Worm (Caenorhabditis elegans) whole organism, L4 larva: ENCODE measurements around the gene aakb-2.

Experiments
- D1046.2 ChIP-seq: fragments of 200-800 bp; sonication (Bioruptor generic); IDR thresholded peaks from 2 replicates; pipeline ENCODE4 v1.3.6; 2022; ENCODE audit warnings: missing genetic modification characterization, missing compliant biosample characterization
- F37D6.2 ChIP-seq: sonication (generic microtip); optimal IDR thresholded peaks from 2 replicates; lab custom pipeline; 2016; ENCODE audit warnings: mild to moderate bottlenecking, missing genetic modification characterization, missing compliant biosample characterization
- T26A8.4 ChIP-seq: fragments of 200-800 bp; sonication (Bioruptor generic); IDR thresholded peaks from 2 replicates; pipeline ENCODE4 v1.3.6; 2022; ENCODE audit warnings: missing genetic modification characterization, missing compliant biosample characterization
- Y105C5A.15 ChIP-seq: fragments of 200-800 bp; sonication (Bioruptor generic); IDR thresholded peaks from 2 replicates; pipeline ENCODE4 v1.3.6; 2022; ENCODE audit warnings: missing genetic modification characterization, missing compliant biosample characterization
- Y48G9A.11 ChIP-seq: fragments of 200-800 bp; sonication (Bioruptor generic); IDR thresholded peaks from 2 replicates; pipeline ENCODE4 v1.3.6; 2022; ENCODE audit warnings: missing genetic modification reagents, missing genetic modification characterization, missing compliant biosample characterization
- Y5F2A.4 ChIP-seq: fragments of 200-800 bp; sonication (Bioruptor generic); optimal IDR thresholded peaks from 2 replicates; lab custom pipeline; 2018; ENCODE audit warnings: mild to moderate bottlenecking, missing genetic modification characterization, missing compliant biosample characterization
- ZK546.5 ChIP-seq, 2 experiments: sonication (generic microtip); optimal IDR thresholded peaks; 2 replicates each; lab custom pipeline; 2017; ENCODE audit warnings: missing biosample characterization in 2 of 2, missing genetic modification characterization in 2 of 2
- aha-1 ChIP-seq: fragments of 150-350 bp; peaks from one replicate; lab custom pipeline; 2014; ENCODE audit warnings: missing biosample characterization, missing genetic modification characterization
- aly-2 ChIP-seq: sonication (generic microtip); optimal IDR thresholded peaks from 2 replicates; lab custom pipeline; 2018; ENCODE audit warnings: missing biosample characterization, missing genetic modification characterization
- ceh-32 ChIP-seq: sonication (generic microtip); optimal IDR thresholded peaks from 2 replicates; lab custom pipeline; 2016; ENCODE audit warnings: mild to moderate bottlenecking, missing genetic modification characterization, missing compliant biosample characterization; ENCODE audit not compliant: poor library complexity
- ctbp-1 ChIP-seq: fragments of 200-800 bp; sonication (Bioruptor generic); IDR thresholded peaks from 2 replicates; pipeline ENCODE4 v1.3.6; 2022; ENCODE audit warnings: missing genetic modification reagents, missing genetic modification characterization, missing compliant biosample characterization
- daf-19 ChIP-seq: fragments of 200-800 bp; sonication (Bioruptor generic); conservative IDR thresholded peaks from 2 replicates; pipeline ENCODE4 v1.3.6; 2022; ENCODE audit warnings: missing genetic modification characterization, missing compliant biosample characterization
- dpl-1 ChIP-seq: fragments of 150-350 bp; optimal IDR thresholded peaks from 2 replicates; lab custom pipeline; 2014; ENCODE audit warnings: missing biosample characterization, missing genetic modification reagents, missing genetic modification characterization
- dve-1 ChIP-seq: sonication (generic microtip); optimal IDR thresholded peaks from 2 replicates; lab custom pipeline; 2017; ENCODE audit warnings: antibody characterized with exemption, mild to moderate bottlenecking, missing genetic modification characterization, missing compliant biosample characterization; ENCODE audit not compliant: insufficient read depth
- egl-43 ChIP-seq: fragments of 200-800 bp; sonication (Bioruptor generic); IDR thresholded peaks from 2 replicates; pipeline ENCODE4 v1.3.6; 2022; ENCODE audit warnings: missing genetic modification reagents, missing genetic modification characterization, missing compliant biosample characterization
- fkh-10 ChIP-seq: fragments of 150-350 bp; optimal IDR thresholded peaks from 2 replicates; lab custom pipeline; 2014; ENCODE audit warnings: missing biosample characterization, missing genetic modification reagents, missing genetic modification characterization
- hif-1 ChIP-seq, 2 experiments: sonication (generic microtip); optimal IDR thresholded peaks; 2 replicates each; lab custom pipeline; 2016 to 2017; ENCODE audit warnings: missing compliant biosample characterization in 2 of 2, missing genetic modification characterization in 2 of 2, missing genetic modification reagents in 2 of 2, missing genotype in 2 of 2, mild to moderate bottlenecking in 1 of 2
- hmg-1.1 ChIP-seq: fragments of 200-800 bp; sonication (Bioruptor generic); IDR thresholded peaks from 2 replicates; pipeline ENCODE4 v1.3.6; 2022; ENCODE audit warnings: missing genetic modification reagents, missing genetic modification characterization, missing compliant biosample characterization
- jun-1 ChIP-seq: fragments of 150-350 bp; optimal IDR thresholded peaks from 2 replicates; lab custom pipeline; 2014; ENCODE audit warnings: missing biosample characterization, missing genetic modification reagents, missing genetic modification characterization
- lim-7 ChIP-seq: fragments of 200-800 bp; sonication (Bioruptor generic); IDR thresholded peaks from 2 replicates; pipeline ENCODE4 v1.3.6; 2022; ENCODE audit warnings: missing genetic modification characterization, missing compliant biosample characterization
- lin-1 ChIP-seq: fragments of 200-800 bp; sonication (Bioruptor generic); IDR thresholded peaks from 2 replicates; pipeline ENCODE4 v1.3.6; 2022; ENCODE audit warnings: missing genetic modification reagents, missing genetic modification characterization, missing compliant biosample characterization
- lin-13 ChIP-seq: fragments of 150-350 bp; optimal IDR thresholded peaks from 2 replicates; lab custom pipeline; 2014; ENCODE audit warnings: missing biosample characterization, missing genetic modification reagents, missing genetic modification characterization
- lin-15B ChIP-seq: fragments of 150-350 bp; sonication (generic microtip); optimal IDR thresholded peaks from 3 replicates; lab custom pipeline; 2014; ENCODE audit warnings: missing biosample characterization, missing genetic modification characterization
- lin-38 ChIP-seq: fragments of 200-800 bp; sonication (Bioruptor generic); IDR thresholded peaks from 2 replicates; pipeline ENCODE4 v1.3.6; 2022; ENCODE audit warnings: missing genetic modification reagents, missing genetic modification characterization, missing compliant biosample characterization
- lir-3 ChIP-seq: sonication (generic microtip); optimal IDR thresholded peaks from 2 replicates; lab custom pipeline; 2016; ENCODE audit warnings: mild to moderate bottlenecking, missing genetic modification characterization, missing compliant biosample characterization
- lsy-2 ChIP-seq, 2 experiments: fragments of 150-350 bp in 1 of 2; sonication (generic microtip) in 1 of 2; optimal IDR thresholded peaks; 2 replicates each; lab custom pipeline; 2014 to 2017; ENCODE audit warnings: missing biosample characterization in 2 of 2, missing genetic modification characterization in 2 of 2
- mdl-1 ChIP-seq, 2 experiments: fragments of 150-350 bp in 1 of 2; sonication (generic microtip) in 1 of 2; optimal IDR thresholded peaks; 2 replicates each; lab custom pipeline; 2014 to 2017; ENCODE audit warnings: missing biosample characterization in 2 of 2, missing genetic modification characterization in 2 of 2
- mep-1 ChIP-seq: fragments of 150-350 bp; sonication (generic microtip); optimal IDR thresholded peaks from 3 replicates; lab custom pipeline; 2014; ENCODE audit warnings: missing biosample characterization, missing genetic modification characterization
- mes-2 ChIP-seq: sonication (generic microtip); optimal IDR thresholded peaks from 2 replicates; lab custom pipeline; 2016; ENCODE audit warnings: missing genotype, mild to moderate bottlenecking, missing genetic modification characterization, missing compliant biosample characterization; ENCODE audit not compliant: poor library complexity, severe bottlenecking
- nhr-102 ChIP-seq: sonication (generic microtip); optimal IDR thresholded peaks from 2 replicates; lab custom pipeline; 2016; ENCODE audit warnings: mild to moderate bottlenecking, missing genetic modification characterization, moderate library complexity, missing compliant biosample characterization
- nhr-11 ChIP-seq: fragments of 150-350 bp; optimal IDR thresholded peaks from 2 replicates; lab custom pipeline; 2014; ENCODE audit warnings: missing biosample characterization, missing genetic modification characterization
- nhr-111 ChIP-seq: fragments of 200-800 bp; sonication (Bioruptor generic); optimal IDR thresholded peaks from 2 replicates; lab custom pipeline; 2018; ENCODE audit warnings: mild to moderate bottlenecking, missing genetic modification characterization, missing compliant biosample characterization
- nhr-28 ChIP-seq: fragments of 150-350 bp; optimal IDR thresholded peaks from 2 replicates; lab custom pipeline; 2014; ENCODE audit warnings: missing biosample characterization, missing genetic modification characterization
- nhr-41 ChIP-seq: fragments of 200-800 bp; sonication (Bioruptor generic); IDR thresholded peaks from 2 replicates; pipeline ENCODE4 v1.3.6; 2022; ENCODE audit warnings: missing genetic modification reagents, missing genetic modification characterization, missing compliant biosample characterization
- nhr-42 ChIP-seq: fragments of 200-800 bp; sonication (Bioruptor generic); IDR thresholded peaks from 2 replicates; pipeline ENCODE4 v1.3.6; 2022; ENCODE audit warnings: missing genetic modification characterization, missing compliant biosample characterization
- nhr-77 ChIP-seq: fragments of 150-350 bp; optimal IDR thresholded peaks from 2 replicates; lab custom pipeline; 2014; ENCODE audit warnings: missing biosample characterization, missing genetic modification characterization
- pha-4 ChIP-seq, 2 experiments: fragments of 150-350 bp in 1 of 2; fragments of 200-800 bp in 1 of 2; sonication (Bioruptor generic) in 1 of 2; IDR thresholded peaks in 1 of 2; optimal IDR thresholded peaks in 1 of 2; 2 replicates each; pipeline versions ENCODE4 v1.3.6 to Lab custom; 2014 to 2022; ENCODE audit warnings: missing genetic modification characterization in 2 of 2, missing genetic modification reagents in 2 of 2, missing biosample characterization in 1 of 2, missing compliant biosample characterization in 1 of 2
- php-3 ChIP-seq: fragments of 200-800 bp; sonication (Bioruptor generic); IDR thresholded peaks from 2 replicates; pipeline ENCODE4 v1.3.6; 2022; ENCODE audit warnings: missing genetic modification reagents, missing genetic modification characterization, missing compliant biosample characterization
- pqm-1 ChIP-seq: sonication (generic microtip); optimal IDR thresholded peaks from 2 replicates; lab custom pipeline; 2017; ENCODE audit warnings: missing biosample characterization, missing genetic modification characterization
- rbr-2 ChIP-seq: sonication (generic microtip); optimal IDR thresholded peaks from 2 replicates; lab custom pipeline; 2016; ENCODE audit warnings: missing genotype, missing genetic modification characterization, missing compliant biosample characterization
- spr-1 ChIP-seq: sonication (generic microtip); optimal IDR thresholded peaks from 2 replicates; lab custom pipeline; 2016; ENCODE audit warnings: mild to moderate bottlenecking, missing genetic modification characterization, missing compliant biosample characterization
- spr-3 ChIP-seq: fragments of 200-800 bp; sonication (Bioruptor generic); optimal IDR thresholded peaks from 2 replicates; lab custom pipeline; 2018; ENCODE audit warnings: mild to moderate bottlenecking, missing genetic modification characterization, missing compliant biosample characterization
- unc-130 ChIP-seq: sonication (generic microtip); optimal IDR thresholded peaks from 2 replicates; lab custom pipeline; 2016; ENCODE audit warnings: missing genetic modification reagents, missing genetic modification characterization, missing compliant biosample characterization
- unc-39 ChIP-seq: sonication (generic microtip); optimal IDR thresholded peaks from 2 replicates; lab custom pipeline; 2017; ENCODE audit warnings: missing biosample characterization, missing genetic modification characterization
- unc-62 ChIP-seq, 3 experiments: fragments of 150-350 bp in 1 of 3; sonication (generic microtip); optimal IDR thresholded peaks in 2 of 3; peaks in 1 of 3; 1 replicate in 1 of 3; 2 replicates in 2 of 3; lab custom pipeline; 2014 to 2017; ENCODE audit warnings: missing biosample characterization in 3 of 3, missing genetic modification characterization in 3 of 3, missing genetic modification reagents in 3 of 3, missing genotype in 1 of 3
- vab-7 ChIP-seq: fragments of 200-800 bp; sonication (Bioruptor generic); IDR thresholded peaks from 2 replicates; pipeline ENCODE4 v1.3.6; 2022; ENCODE audit warnings: missing genetic modification reagents, missing genetic modification characterization, missing compliant biosample characterization
- zfp-2 ChIP-seq: sonication (generic microtip); optimal IDR thresholded peaks from 2 replicates; lab custom pipeline; 2016; ENCODE audit warnings: mild to moderate bottlenecking, missing genetic modification characterization, missing compliant biosample characterization
- zip-11 ChIP-seq: fragments of 200-800 bp; sonication (Bioruptor generic); IDR thresholded peaks from 2 replicates; pipeline ENCODE4 v1.3.6; 2022; ENCODE audit warnings: missing genetic modification characterization, missing compliant biosample characterization
- ztf-11 ChIP-seq: fragments of 150-350 bp; optimal IDR thresholded peaks from 2 replicates; lab custom pipeline; 2014; ENCODE audit warnings: missing biosample characterization, missing genetic modification characterization

Gene aakb-2

DNA sequence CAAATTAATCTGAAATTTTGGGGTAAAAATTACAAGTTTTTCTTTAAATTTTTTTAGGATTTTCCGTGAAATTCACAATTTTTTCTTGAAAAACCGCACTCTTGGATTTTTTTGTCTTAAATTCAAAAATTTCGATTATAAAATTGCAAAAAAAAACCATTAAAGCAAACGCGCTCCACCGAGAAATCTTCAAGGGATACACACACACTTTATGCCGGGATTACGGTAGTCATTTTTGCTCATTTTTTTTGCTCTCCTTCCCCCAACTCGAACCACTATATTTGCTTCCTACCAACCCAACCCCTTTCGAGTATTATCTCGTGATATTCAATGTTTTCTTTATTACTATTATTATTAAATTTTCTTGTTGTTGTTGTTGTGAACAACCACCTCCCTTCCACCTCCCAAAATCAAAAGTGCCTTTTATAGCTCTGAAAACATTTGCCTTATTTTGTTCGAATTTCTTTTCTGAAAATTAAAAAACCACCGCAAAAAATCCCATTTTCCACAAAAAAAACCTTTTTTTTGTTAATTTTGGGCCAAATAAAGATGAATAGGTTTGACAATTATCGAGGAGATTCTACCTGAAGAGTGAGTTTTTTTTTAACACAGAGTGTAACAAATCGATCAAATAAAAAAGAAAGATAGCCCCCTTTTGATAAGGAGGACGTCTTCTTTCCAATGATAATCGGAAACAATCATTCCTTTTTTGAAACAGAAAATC is 14.9 kb downstream of the aakb-2 start, which contains the start of gene Y47D3A.32:
Gene Y47D3A.32, plus strand, starts transcription at position 674 of the 724 bp plus-strand sequence.
- TF ChIP-seq fkh-10 (GFP tag; lab: Kevin White, UChicago), result no peak
- no peak for TF ChIP-seq php-3
- TF ChIP-seq lim-7, result 0 out of 2 replicates have a peak, but pooled peaks have one; percentile 56
- no peak for TF ChIP-seq hmg-1.1 (GFP tag; lab: Robert Waterston, UW)
- TF ChIP-seq rbr-2 (tag; lab: Kevin White, UChicago), result no peak
- no peak for TF ChIP-seq hif-1 (tag; optimal IDR thresholded peaks at IDR 0.05; lab: Kevin White, UChicago)
- TF ChIP-seq nhr-102 (tag; lab: Kevin White, UChicago), result no peak
- TF ChIP-seq zfp-2 (tag; lab: Kevin White, UChicago), result no peak
- TF ChIP-seq nhr-11, result no peak
- no peak for TF ChIP-seq unc-62 (GFP tag; optimal IDR thresholded peaks at IDR 0.05 in 1 of 2; lab: Kevin White, UChicago)
- no peak for TF ChIP-seq unc-62 (tag; optimal IDR thresholded peaks at IDR 0.05; lab: Kevin White, UChicago)
- no peak for TF ChIP-seq jun-1 (tag; lab: Kevin White, UChicago)
- no peak for TF ChIP-seq pqm-1 (tag; lab: Kevin White, UChicago)
- peak; percentile 26; the same call in 1 of the 2 replicates for TF ChIP-seq pha-4 (GFP tag; IDR thresholded peaks at IDR 0.05; lab: Robert Waterston, UW)
- no peak for TF ChIP-seq pha-4 (tag; optimal IDR thresholded peaks at IDR 0.05; lab: Kevin White, UChicago)
- no peak for TF ChIP-seq aly-2 (tag; lab: Kevin White, UChicago)
- TF ChIP-seq vab-7, result 0 out of 2 replicates have a peak, but pooled peaks have one; percentile 25
- TF ChIP-seq mes-2 (tag; lab: Kevin White, UChicago), result peak; percentile 22
- TF ChIP-seq lin-1 (GFP tag; lab: Robert Waterston, UW), result no peak
- 0 out of 2 replicates have a peak, but pooled peaks have one; percentile 26 for TF ChIP-seq ctbp-1 (GFP tag; lab: Robert Waterston, UW)
- no peak for TF ChIP-seq ceh-32 (tag; lab: Kevin White, UChicago)
- no peak for TF ChIP-seq dve-1 (tag; lab: Kevin White, UChicago)
- no peak for TF ChIP-seq spr-3 (GFP tag; lab: Kevin White, UChicago)
- no peak for TF ChIP-seq lir-3
- TF ChIP-seq nhr-28, result no peak
- no peak for TF ChIP-seq mdl-1 (tag; optimal IDR thresholded peaks at IDR 0.05; lab: Kevin White, UChicago)
- no peak for TF ChIP-seq nhr-77
- no peak for TF ChIP-seq dpl-1
- TF ChIP-seq egl-43 (GFP tag; lab: Robert Waterston, UW), result no peak
- no peak for TF ChIP-seq lin-15B (tag; lab: Kevin White, UChicago)
- TF ChIP-seq ztf-11 (tag; lab: Kevin White, UChicago), result no peak
- no peak for TF ChIP-seq nhr-42
- TF ChIP-seq F37D6.2 (tag; lab: Kevin White, UChicago), result no peak
- no peak for TF ChIP-seq nhr-41 (GFP tag; lab: Robert Waterston, UW)
- no peak for TF ChIP-seq D1046.2 (GFP tag; lab: Robert Waterston, UW)
- TF ChIP-seq Y48G9A.11, result peak; percentile 34; the same call in 1 of the 2 replicates
- TF ChIP-seq lin-38, result peak; percentile 49
- no peak for TF ChIP-seq daf-19 (GFP tag; lab: Robert Waterston, UW)
- no peak for TF ChIP-seq spr-1 (tag; lab: Kevin White, UChicago)
- no peak for TF ChIP-seq zip-11 (GFP tag; lab: Robert Waterston, UW)
- 0 out of 2 replicates have a peak, but pooled peaks have one; percentile 2 for TF ChIP-seq Y105C5A.15 (GFP tag; lab: Robert Waterston, UW)
- no peak for TF ChIP-seq unc-130
- TF ChIP-seq nhr-111 (GFP tag; lab: Kevin White, UChicago), result no peak
- TF ChIP-seq mep-1 (tag; lab: Kevin White, UChicago), result peak; percentile 33
- no peak for TF ChIP-seq lsy-2 (tag; optimal IDR thresholded peaks at IDR 0.05; lab: Kevin White, UChicago)
- no peak for TF ChIP-seq Y5F2A.4 (GFP tag; lab: Kevin White, UChicago)
- no peak for TF ChIP-seq unc-39 (tag; lab: Kevin White, UChicago)
- no peak; the same call in 1 of the 2 replicates for TF ChIP-seq T26A8.4
- no peak for TF ChIP-seq lin-13 (GFP tag; lab: Kevin White, UChicago)
- TF ChIP-seq ZK546.5 (tag; optimal IDR thresholded peaks at IDR 0.05; lab: Kevin White, UChicago), result no peak
- no peak for TF ChIP-seq aha-1 (tag; lab: Kevin White, UChicago)
